Fruit fly (Drosophila melanogaster): ENCODE measurements around the gene Pus7.

Gene Pus7

DNA sequence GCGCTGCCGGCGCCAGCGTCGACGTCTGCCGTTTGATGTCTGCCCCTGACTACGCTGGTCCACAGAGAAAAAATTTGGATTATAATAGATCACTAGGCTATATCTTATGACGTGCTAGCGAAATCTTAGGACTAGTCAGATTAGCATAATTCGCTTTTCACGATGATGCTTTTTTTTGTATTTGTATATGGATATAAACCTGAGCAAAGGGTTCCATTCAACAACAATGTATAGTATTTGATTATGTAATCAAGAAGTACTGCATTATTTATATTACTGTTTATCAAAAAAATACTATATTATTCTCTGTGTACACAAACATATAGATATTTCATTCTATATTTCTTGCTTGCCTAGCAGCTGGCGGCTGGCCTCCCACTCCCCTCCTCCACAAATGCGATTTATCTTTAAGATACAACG lies 37.3 kb downstream of the Pus7 start (continued):
- TF ChIP-seq B-H2 (GFP tag; optimal IDR thresholded peaks at IDR 0.05) (peak; percentile 53), sug (tag; optimal IDR thresholded peaks at IDR 0.05) (peak; percentile 81), CG11456 (GFP tag; IDR thresholded peaks at IDR 0.05) (peak; percentile 82), sisA (GFP tag; IDR thresholded peaks at IDR 0.05) (peak; percentile 77), stc (GFP tag; IDR thresholded peaks at IDR 0.05) (peak; percentile 77), cad (GFP tag; optimal IDR thresholded peaks at IDR 0.05) (no peak), H2.0 (GFP tag; IDR thresholded peaks at IDR 0.05) (peak; percentile 76), NFAT (GFP tag; IDR thresholded peaks at IDR 0.05) (peak; percentile 76), scrt (GFP tag; optimal IDR thresholded peaks at IDR 0.05) (peak; percentile 79), br (optimal IDR thresholded peaks at IDR 0.05) (no peak), caup (GFP tag; optimal IDR thresholded peaks at IDR 0.05; ENCODE audit: severe bottlenecking) (peak; percentile 80), HHEX (GFP tag; optimal IDR thresholded peaks at IDR 0.05) (peak; percentile 90), aop (GFP tag; IDR thresholded peaks at IDR 0.05) (no peak), klu (GFP tag; IDR thresholded peaks at IDR 0.05) (peak; percentile 79), Hr51 (GFP tag; optimal IDR thresholded peaks at IDR 0.05) (peak; percentile 71 to 91), CG15011 (GFP tag; optimal IDR thresholded peaks at IDR 0.05) (peak; percentile 83), schlank (tag; optimal IDR thresholded peaks at IDR 0.05) (peak; percentile 55), D (optimal IDR thresholded peaks at IDR 0.05) (no peak), D (GFP tag; optimal IDR thresholded peaks at IDR 0.05) (peak; percentile 71), CG4617 (GFP tag; optimal IDR thresholded peaks at IDR 0.05; ENCODE audit: borderline replicate concordance) (peak; percentile 41), CG11696 (GFP tag; IDR thresholded peaks at IDR 0.05) (peak; percentile 52; the same call in 1 of the 2 replicates), cato (GFP tag; optimal IDR thresholded peaks at IDR 0.05; ENCODE audit: borderline replicate concordance) (peak; percentile 44), CG15479 (GFP tag; optimal IDR thresholded peaks at IDR 0.05) (no peak), exex (tag; optimal IDR thresholded peaks at IDR 0.05) (peak; percentile 55), salm (tag; optimal IDR thresholded peaks at IDR 0.05) (peak; percentile 76), CG3995 (GFP tag; optimal IDR thresholded peaks at IDR 0.05) (peak; percentile 57), tup (GFP tag; optimal IDR thresholded peaks at IDR 0.05) (peak; percentile 22), CG4707 (GFP tag; optimal IDR thresholded peaks at IDR 0.05) (peak; percentile 41), CG17328 (GFP tag; IDR thresholded peaks at IDR 0.05) (peak; percentile 51; the same call in 1 of the 2 replicates), CG4282 (GFP tag; optimal IDR thresholded peaks at IDR 0.05) (peak; percentile 45), CG4820 (GFP tag; optimal IDR thresholded peaks at IDR 0.05) (peak; percentile 79), Xbp1 (GFP tag; optimal IDR thresholded peaks at IDR 0.05) (peak; percentile 88), CG9932 (GFP tag; IDR thresholded peaks at IDR 0.05) (peak; percentile 87), CG33557 (GFP tag; optimal IDR thresholded peaks at IDR 0.05) (peak; percentile 39), hb (GFP tag; IDR thresholded peaks at IDR 0.05; ENCODE audit: partially characterized antibody) (no peak), da (GFP tag; optimal IDR thresholded peaks at IDR 0.05) (peak; percentile 44), Fer1 (GFP tag; optimal IDR thresholded peaks at IDR 0.05) (peak; percentile 91), bab2 (GFP tag; optimal IDR thresholded peaks at IDR 0.05) (peak; percentile 73), CG9876 (GFP tag; optimal IDR thresholded peaks at IDR 0.05) (peak; percentile 41), CG6175 (GFP tag; IDR thresholded peaks at IDR 0.05) (0 out of 3 replicates have a peak, but pooled peaks have one; percentile 58), Dad (GFP tag; optimal IDR thresholded peaks at IDR 0.05) (peak; percentile 46), CG5245 (GFP tag; optimal IDR thresholded peaks at IDR 0.05) (peak; percentile 54), Nf-YB (GFP tag; optimal IDR thresholded peaks at IDR 0.05) (peak; percentile 69), lilli (GFP tag; optimal IDR thresholded peaks at IDR 0.05) (peak; percentile 88), CG6654 (GFP tag; optimal IDR thresholded peaks at IDR 0.05) (peak; percentile 76), CG2712 (tag; optimal IDR thresholded peaks at IDR 0.05) (peak; percentile 90), bcd (GFP tag; optimal IDR thresholded peaks at IDR 0.05) (peak; percentile 85), CG8359 (GFP tag; optimal IDR thresholded peaks at IDR 0.05; ENCODE audit: borderline replicate concordance) (peak; percentile 73), sens (GFP tag) (peak; percentile 94), Bdp1 (GFP tag; optimal IDR thresholded peaks at IDR 0.05) (peak; percentile 65), Hsf (GFP tag; optimal IDR thresholded peaks at IDR 0.05) (peak; percentile 79)

Measured in whole organism, embryonic.